Fruit fly (Drosophila melanogaster): ENCODE results near the gene p.

dm6 chr3R:8668024-8668856 lies 2.2 kb downstream of the p start:
- TF ChIP-seq psq (optimal IDR thresholded peaks at IDR 0.05), result no peak
- no peak for TF ChIP-seq EcR (GFP tag; optimal IDR thresholded peaks at IDR 0.05)
- TF ChIP-seq pan (optimal IDR thresholded peaks at IDR 0.05), result no peak
- TF ChIP-seq usp (GFP tag; optimal IDR thresholded peaks at IDR 0.05), result no peak
- no peak for TF ChIP-seq CG8478 (optimal IDR thresholded peaks at IDR 0.05)
